Fruit fly (Drosophila melanogaster) whole organism, embryonic: ENCODE data around the gene CG33643.

Experiments
- CG10267 ChIP-seq: fragments of 200-800 bp; sonication (Bioruptor generic); optimal IDR thresholded peaks from 2 replicates; lab custom pipeline; 2018; ENCODE audit warnings: missing biosample characterization, mild to moderate bottlenecking, missing genetic modification characterization, moderate library complexity
- CG10654 ChIP-seq: fragments of 200-800 bp; sonication (Bioruptor generic); optimal IDR thresholded peaks from 2 replicates; lab custom pipeline; 2016; ENCODE audit warnings: missing biosample characterization, missing genetic modification characterization
- CG1233 ChIP-seq: fragments of 200-800 bp; sonication (Bioruptor generic); optimal IDR thresholded peaks from 4 replicates; lab custom pipeline; 2018; ENCODE audit warnings: missing biosample characterization, mild to moderate bottlenecking, missing genetic modification characterization
- CG13296 ChIP-seq: fragments of 200-800 bp; sonication (Bioruptor generic); optimal IDR thresholded peaks from 3 replicates; lab custom pipeline; 2018; ENCODE audit warnings: missing biosample characterization, mild to moderate bottlenecking, missing genetic modification characterization
- CG17802 ChIP-seq: fragments of 200-800 bp; sonication (Bioruptor generic); optimal IDR thresholded peaks from 2 replicates; lab custom pipeline; 2018; ENCODE audit warnings: missing biosample characterization, mild to moderate bottlenecking, missing genetic modification characterization, moderate library complexity
- Doc2 ChIP-seq: fragments of 200-800 bp; sonication (Bioruptor generic); IDR thresholded peaks from 2 replicates; pipeline ENCODE4 v1.3.6; 2022; ENCODE audit warnings: missing biosample characterization, missing genetic modification characterization
- NfI ChIP-seq: fragments of 200-800 bp; sonication (Bioruptor generic); optimal IDR thresholded peaks from 3 replicates; lab custom pipeline; 2018; ENCODE audit warnings: missing biosample characterization, mild to moderate bottlenecking, missing genetic modification characterization, moderate library complexity
- inv ChIP-seq: fragments of 200-800 bp; sonication (Bioruptor generic); IDR thresholded peaks from 2 replicates; pipeline ENCODE4 v1.3.6; 2022; ENCODE audit warnings: missing biosample characterization, missing genetic modification characterization; ENCODE audit not compliant: partially characterized antibody

- TF ChIP-seq Doc2 (GFP tag; lab: Robert Waterston, UW) (no peak), CG10654 (GFP tag; lab: Kevin White, UChicago) (peak; percentile 15), inv (no peak; the same call in 1 of the 2 replicates), CG10267 (peak; percentile 15), CG1233 (GFP tag; lab: Kevin White, UChicago) (peak; percentile 52), CG13296 (GFP tag; lab: Kevin White, UChicago) (peak; percentile 24), CG17802 (no peak), NfI (GFP tag; lab: Kevin White, UChicago) (peak; percentile 38)
These were observed 17.2 kb downstream of the CG33643 start for dm6 chr2L:13547738-13548726.
